Worm (Caenorhabditis elegans) whole organism, L2 larva: Measurements from ENCODE around the gene ell-1.

Experiments
- ZK546.5 ChIP-seq: sonication (generic microtip); optimal IDR thresholded peaks from 2 replicates; lab custom pipeline; 2017; ENCODE audit warnings: missing biosample characterization, missing genetic modification characterization
- blmp-1 ChIP-seq: sonication (generic microtip); optimal IDR thresholded peaks from 2 replicates; lab custom pipeline; 2017; ENCODE audit warnings: missing genetic modification characterization, mild to moderate bottlenecking, missing compliant biosample characterization, antibody characterized with exemption, moderate library complexity; ENCODE audit not compliant: insufficient read depth
- egl-27 ChIP-seq: sonication (generic microtip); optimal IDR thresholded peaks from 3 replicates; lab custom pipeline; 2017; ENCODE audit warnings: missing biosample characterization, missing genetic modification reagents, missing genetic modification characterization
- elt-3 ChIP-seq: sonication (generic microtip); optimal IDR thresholded peaks from 2 replicates; lab custom pipeline; 2017; ENCODE audit warnings: missing biosample characterization, missing genetic modification characterization
- fos-1 ChIP-seq: fragments of 150-350 bp; optimal IDR thresholded peaks from 2 replicates; lab custom pipeline; 2014; ENCODE audit warnings: missing biosample characterization, missing genetic modification characterization
- mab-5 ChIP-seq: fragments of 150-350 bp; optimal IDR thresholded peaks from 2 replicates; lab custom pipeline; 2014; ENCODE audit warnings: missing biosample characterization, missing genetic modification characterization
- mdl-1 ChIP-seq, 2 experiments: fragments of 150-350 bp in 1 of 2; sonication (generic microtip) in 1 of 2; optimal IDR thresholded peaks; 2 replicates each; lab custom pipeline; 2017; ENCODE audit warnings: missing biosample characterization in 2 of 2, missing genetic modification characterization in 2 of 2
- nhr-11 ChIP-seq: fragments of 150-350 bp; optimal IDR thresholded peaks from 2 replicates; lab custom pipeline; 2014; ENCODE audit warnings: missing biosample characterization, missing genetic modification characterization
- peb-1 ChIP-seq: fragments of 150-350 bp; optimal IDR thresholded peaks from 2 replicates; lab custom pipeline; 2014; ENCODE audit warnings: missing biosample characterization, missing genetic modification characterization
- unc-39 ChIP-seq: fragments of 150-350 bp; optimal IDR thresholded peaks from 2 replicates; lab custom pipeline; 2014; ENCODE audit warnings: missing biosample characterization, missing genetic modification characterization
- unc-55 ChIP-seq: fragments of 150-350 bp; sonication (generic microtip); optimal IDR thresholded peaks from 3 replicates; lab custom pipeline; 2014; ENCODE audit warnings: missing biosample characterization, missing genetic modification reagents, missing genetic modification characterization
- ztf-1 ChIP-seq: fragments of 200-800 bp; sonication (Bioruptor generic); conservative IDR thresholded peaks from 2 replicates; pipeline ENCODE4 v1.3.6; 2022; ENCODE audit warnings: missing genetic modification characterization, missing compliant biosample characterization

- TF ChIP-seq egl-27, result no peak
- no peak for TF ChIP-seq mdl-1 (tag; optimal IDR thresholded peaks at IDR 0.05; lab: Kevin White, UChicago)
- TF ChIP-seq peb-1, result no peak
- no peak for TF ChIP-seq blmp-1 (tag; lab: Kevin White, UChicago)
- no peak for TF ChIP-seq fos-1 (tag; lab: Kevin White, UChicago)
- TF ChIP-seq unc-55 (GFP tag; lab: Kevin White, UChicago), result no peak
- no peak for TF ChIP-seq ztf-1
- TF ChIP-seq nhr-11, result no peak
- TF ChIP-seq ZK546.5 (tag; lab: Kevin White, UChicago), result no peak
- TF ChIP-seq elt-3, result no peak
- no peak for TF ChIP-seq mab-5 (tag; lab: Kevin White, UChicago)
- no peak for TF ChIP-seq unc-39 (tag; lab: Kevin White, UChicago)
Observed at ce11 chrIV:4448343-4448742, 54.1 kb downstream of the ell-1 start.
